6 worm cellular contexts compared by ENCODE assay signal in genomic region chrIV:4643577-4643976, ce11.
TF ChIP-seq lines count a peak whose summit lies in the region.

No protein-coding gene starts in this region.

TF ChIP-seq in whole organism, L1 larva, 84 proteins besides CTCF, POLR2A, EP300 and RAD21:
- TF ChIP-seq rnt-1 (tag; optimal IDR thresholded peaks at IDR 0.05; lab: Kevin White, UChicago) (peak; percentile 22), jun-1 (tag; optimal IDR thresholded peaks at IDR 0.05; lab: Kevin White, UChicago) (no peak), dsc-1 (tag; optimal IDR thresholded peaks at IDR 0.05; lab: Kevin White, UChicago) (peak; percentile 59), blmp-1 (tag; optimal IDR thresholded peaks at IDR 0.05; lab: Kevin White, UChicago) (peak; percentile 42)

TF ChIP-seq in whole organism, L2 larva, 48 proteins besides CTCF, POLR2A, EP300 and RAD21:
- TF ChIP-seq ztf-1 (GFP tag; conservative IDR thresholded peaks at IDR 0.05; lab: Robert Waterston, UW) (no peak), sem-4 (tag; optimal IDR thresholded peaks at IDR 0.05; lab: Kevin White, UChicago) (peak; percentile 20)

TF ChIP-seq in whole organism, L3 larva, 47 proteins besides CTCF, POLR2A, EP300 and RAD21:
- TF ChIP-seq nhr-25 (tag; optimal IDR thresholded peaks at IDR 0.05; lab: Kevin White, UChicago) (peak; percentile 30), ceh-28 (tag; optimal IDR thresholded peaks at IDR 0.05; lab: Kevin White, UChicago) (no peak)

TF ChIP-seq in whole organism, early embryonic, 17 proteins besides CTCF, POLR2A, EP300 and RAD21:
- TF ChIP-seq flt-1 (GFP tag; IDR thresholded peaks at IDR 0.05; lab: Robert Waterston, UW) (0 out of 2 replicates have a peak, but pooled peaks have one; percentile 21), ceh-36 (tag; optimal IDR thresholded peaks at IDR 0.05; lab: Kevin White, UChicago) (no peak), ceh-13 (GFP tag; optimal IDR thresholded peaks at IDR 0.05; lab: Kevin White, UChicago) (no peak), F13C5.2 (tag; optimal IDR thresholded peaks at IDR 0.05; lab: Kevin White, UChicago) (no peak), B0310.2 (tag; optimal IDR thresholded peaks at IDR 0.05; lab: Kevin White, UChicago) (no peak), tbx-37 (GFP tag; conservative IDR thresholded peaks at IDR 0.05; lab: Robert Waterston, UW) (no peak)

TF ChIP-seq in whole organism, midembryonic, 9 proteins besides CTCF, POLR2A, EP300 and RAD21:
- TF ChIP-seq flt-1 (GFP tag; IDR thresholded peaks at IDR 0.05; lab: Robert Waterston, UW), result no peak
- no peak for TF ChIP-seq T22C8.4 (GFP tag; IDR thresholded peaks at IDR 0.05; lab: Robert Waterston, UW)
- no peak for TF ChIP-seq ztf-23 (GFP tag; IDR thresholded peaks at IDR 0.05; lab: Robert Waterston, UW)
- TF ChIP-seq cog-1 (tag; optimal IDR thresholded peaks at IDR 0.05; lab: Kevin White, UChicago), result no peak
- TF ChIP-seq ztf-29 (GFP tag; IDR thresholded peaks at IDR 0.05; lab: Robert Waterston, UW), result peak; percentile 68; the same call in 1 of the 2 replicates
- TF ChIP-seq ref-1 (GFP tag; conservative IDR thresholded peaks at IDR 0.05; lab: Robert Waterston, UW), result 0 out of 2 replicates have a peak, but pooled peaks have one; percentile 27
- no peak for TF ChIP-seq tab-1 (GFP tag; IDR thresholded peaks at IDR 0.05; lab: Robert Waterston, UW)
- no peak for TF ChIP-seq klf-2 (GFP tag; conservative IDR thresholded peaks at IDR 0.05; lab: Robert Waterston, UW)
- no peak for TF ChIP-seq med-1 (GFP tag; optimal IDR thresholded peaks at IDR 0.05; lab: Kevin White, UChicago; ENCODE audit: insufficient read depth)

TF ChIP-seq in whole organism, mixed stage, embryonic, 35 proteins besides CTCF, POLR2A, EP300 and RAD21:
- no peak for TF ChIP-seq bed-3 (GFP tag; optimal IDR thresholded peaks at IDR 0.05; lab: Kevin White, UChicago)
- peak; percentile 67 for TF ChIP-seq unc-120 (tag; optimal IDR thresholded peaks at IDR 0.05; lab: Kevin White, UChicago; ENCODE audit: poor library complexity, severe bottlenecking)
- peak; percentile 47 for TF ChIP-seq ham-2 (GFP tag; optimal IDR thresholded peaks at IDR 0.05; lab: Kevin White, UChicago)

Comparison
In these comparisons a context has a peak if more than half of its experiments do, and no peak if none do; other contexts are left out.
1. Of the 22 proteins assayed by ChIP-seq in both whole organism, L1 larva and whole organism, L2 larva: peak only in whole organism, L1 larva: blmp-1; only in whole organism, L2 larva: none; in both: none; in neither: 21.